Fruit fly (Drosophila melanogaster) whole organism, prepupa: Measurements from ENCODE around the gene nompC.

Source experiments
- Blimp-1 ChIP-seq: fragments of 200-800 bp; sonication (Bioruptor generic); optimal IDR thresholded peaks from 3 replicates; lab custom pipeline; 2017; ENCODE audit warnings: missing biosample characterization, missing genetic modification characterization, mild to moderate bottlenecking, moderate library complexity, missing genetic modification reagents
- CG10631 ChIP-seq: fragments of 200-800 bp; sonication (Bioruptor generic); optimal IDR thresholded peaks from 2 replicates; lab custom pipeline; 2016; ENCODE audit warnings: missing biosample characterization, missing genetic modification characterization
- CG10669 ChIP-seq: fragments of 200-800 bp; sonication (Bioruptor generic); optimal IDR thresholded peaks from 3 replicates; lab custom pipeline; 2018; ENCODE audit warnings: missing biosample characterization, mild to moderate bottlenecking, missing genetic modification characterization, moderate library complexity
- CG11762 ChIP-seq: fragments of 200-800 bp; sonication (Bioruptor generic); optimal IDR thresholded peaks from 3 replicates; lab custom pipeline; 2016; ENCODE audit warnings: missing biosample characterization, missing genetic modification characterization; ENCODE audit not compliant: insufficient read depth
- CG15336 ChIP-seq: fragments of 200-800 bp; sonication (Bioruptor generic); IDR thresholded peaks from 2 replicates; pipeline ENCODE4 v1.3.6; 2022; ENCODE audit warnings: missing biosample characterization, missing genetic modification characterization
- CG1621 ChIP-seq: fragments of 200-800 bp; sonication (Bioruptor generic); optimal IDR thresholded peaks from 3 replicates; lab custom pipeline; 2018; ENCODE audit warnings: missing biosample characterization, mild to moderate bottlenecking, missing genetic modification characterization
- CG3032 ChIP-seq: fragments of 200-800 bp; optimal IDR thresholded peaks from 2 replicates; lab custom pipeline; 2019; ENCODE audit warnings: missing biosample characterization, mild to moderate bottlenecking, missing genetic modification characterization, moderate library complexity
- CG31627 ChIP-seq: fragments of 200-800 bp; sonication (Bioruptor generic); optimal IDR thresholded peaks from 3 replicates; lab custom pipeline; 2016; ENCODE audit warnings: missing biosample characterization, missing genetic modification characterization
- CG32006 ChIP-seq: fragments of 200-800 bp; sonication (Bioruptor generic); optimal IDR thresholded peaks from 3 replicates; lab custom pipeline; 2017; ENCODE audit warnings: missing biosample characterization, mild to moderate bottlenecking, missing genetic modification characterization
- CG34406 ChIP-seq: fragments of 200-800 bp; sonication (Bioruptor generic); optimal IDR thresholded peaks from 3 replicates; lab custom pipeline; 2016; ENCODE audit warnings: missing biosample characterization, missing genetic modification characterization
- CG3919 ChIP-seq: fragments of 200-800 bp; sonication (Bioruptor generic); optimal IDR thresholded peaks from 3 replicates; lab custom pipeline; 2016; ENCODE audit warnings: missing biosample characterization, missing genetic modification characterization
- CG4318 ChIP-seq: fragments of 200-800 bp; sonication (Bioruptor generic); optimal IDR thresholded peaks from 3 replicates; lab custom pipeline; 2017; ENCODE audit warnings: missing biosample characterization, mild to moderate bottlenecking, missing genetic modification characterization
- CG6163 ChIP-seq: fragments of 200-800 bp; sonication (Bioruptor generic); IDR thresholded peaks from 3 replicates; pipeline ENCODE4 v1.3.6; 2022; ENCODE audit warnings: missing biosample characterization, missing genetic modification characterization
- CG6276 ChIP-seq: fragments of 200-800 bp; sonication (Bioruptor generic); optimal IDR thresholded peaks from 2 replicates; lab custom pipeline; 2017; ENCODE audit warnings: missing biosample characterization, mild to moderate bottlenecking, missing genetic modification characterization
- CG6854 ChIP-seq: fragments of 200-800 bp; sonication (Bioruptor generic); optimal IDR thresholded peaks from 2 replicates; lab custom pipeline; 2017; ENCODE audit warnings: missing biosample characterization, mild to moderate bottlenecking, missing genetic modification characterization
- CG7368 ChIP-seq: fragments of 200-800 bp; sonication (Bioruptor generic); optimal IDR thresholded peaks from 3 replicates; lab custom pipeline; 2016; ENCODE audit warnings: missing biosample characterization, missing genetic modification characterization
- CG8119 ChIP-seq: fragments of 200-800 bp; sonication (Bioruptor generic); IDR thresholded peaks from 3 replicates; pipeline ENCODE4 v1.3.6; 2022; ENCODE audit warnings: missing biosample characterization, missing genetic modification characterization
- CG8319 ChIP-seq: fragments of 200-800 bp; sonication (Bioruptor generic); optimal IDR thresholded peaks from 3 replicates; lab custom pipeline; 2016; ENCODE audit warnings: missing biosample characterization, missing genetic modification characterization
- Eip75B ChIP-seq: fragments of 200-800 bp; sonication (Bioruptor generic); optimal IDR thresholded peaks from 3 replicates; lab custom pipeline; 2016; ENCODE audit warnings: missing biosample characterization, missing genetic modification characterization
- Eip78C ChIP-seq: fragments of 200-800 bp; sonication (Bioruptor generic); peaks from one replicate; lab custom pipeline; 2016; ENCODE audit warnings: missing biosample characterization, missing genetic modification characterization
- Eip93F ChIP-seq: fragments of 200-800 bp; sonication (Bioruptor generic); optimal IDR thresholded peaks from 2 replicates; lab custom pipeline; 2016; ENCODE audit warnings: missing biosample characterization, mild to moderate bottlenecking, missing genetic modification characterization
- Ets21C ChIP-seq: fragments of 200-800 bp; sonication (Bioruptor generic); optimal IDR thresholded peaks from 3 replicates; lab custom pipeline; 2016; ENCODE audit warnings: missing biosample characterization, missing genetic modification characterization
- Ets96B ChIP-seq: fragments of 200-800 bp; optimal IDR thresholded peaks from 2 replicates; lab custom pipeline; 2019; ENCODE audit warnings: missing biosample characterization, mild to moderate bottlenecking, missing genetic modification characterization, moderate library complexity
- Gug ChIP-seq: fragments of 200-800 bp; sonication (Bioruptor generic); IDR thresholded peaks from 2 replicates; pipeline ENCODE4 v1.3.6; 2022; ENCODE audit warnings: missing biosample characterization, missing genetic modification characterization
- Hr38 ChIP-seq: sonication (Bioruptor generic); optimal IDR thresholded peaks from 2 replicates; lab custom pipeline; 2016; ENCODE audit warnings: missing biosample characterization, missing genetic modification characterization
- Hr39 ChIP-seq: fragments of 200-800 bp; sonication (Bioruptor generic); optimal IDR thresholded peaks from 2 replicates; lab custom pipeline; 2016; ENCODE audit warnings: missing biosample characterization, missing genetic modification characterization
- Hr4 ChIP-seq: fragments of 200-800 bp; sonication (Bioruptor generic); optimal IDR thresholded peaks from 3 replicates; lab custom pipeline; 2016; ENCODE audit warnings: missing biosample characterization, missing genetic modification characterization
- Met ChIP-seq: fragments of 200-800 bp; sonication (Bioruptor generic); optimal IDR thresholded peaks from 3 replicates; lab custom pipeline; 2016; ENCODE audit warnings: missing biosample characterization, missing genetic modification characterization
- Smox ChIP-seq: fragments of 200-800 bp; sonication (Bioruptor generic); optimal IDR thresholded peaks from 3 replicates; lab custom pipeline; 2016; ENCODE audit warnings: missing biosample characterization, missing genetic modification characterization
- Sox102F ChIP-seq: fragments of 200-800 bp; sonication (Bioruptor generic); optimal IDR thresholded peaks from 2 replicates; lab custom pipeline; 2016; ENCODE audit warnings: missing biosample characterization, mild to moderate bottlenecking, missing genetic modification characterization
- Sox14 ChIP-seq: fragments of 200-800 bp; sonication (Bioruptor generic); optimal IDR thresholded peaks from 3 replicates; lab custom pipeline; 2016; ENCODE audit warnings: missing biosample characterization, missing genetic modification characterization
- Sox15 ChIP-seq: fragments of 200-800 bp; sonication (Bioruptor generic); optimal IDR thresholded peaks from 3 replicates; lab custom pipeline; 2016; ENCODE audit warnings: missing biosample characterization, missing genetic modification characterization
- achi ChIP-seq: fragments of 200-800 bp; sonication (Bioruptor generic); optimal IDR thresholded peaks from 3 replicates; lab custom pipeline; 2016; ENCODE audit warnings: missing biosample characterization, missing genetic modification characterization
- acj6 ChIP-seq: fragments of 200-800 bp; sonication (Bioruptor generic); optimal IDR thresholded peaks from 3 replicates; lab custom pipeline; 2016; ENCODE audit warnings: missing biosample characterization, missing genetic modification characterization
- cyc ChIP-seq: fragments of 200-800 bp; sonication (Bioruptor generic); optimal IDR thresholded peaks from 3 replicates; lab custom pipeline; 2016; ENCODE audit warnings: missing biosample characterization, missing genetic modification characterization
- dac ChIP-seq: fragments of 200-800 bp; sonication (Bioruptor generic); optimal IDR thresholded peaks from 2 replicates; lab custom pipeline; 2017; ENCODE audit warnings: missing biosample characterization, mild to moderate bottlenecking, missing genetic modification characterization
- dsx ChIP-seq: fragments of 200-800 bp; optimal IDR thresholded peaks from 3 replicates; lab custom pipeline; 2019; ENCODE audit warnings: missing biosample characterization, mild to moderate bottlenecking, missing genetic modification characterization, moderate library complexity; ENCODE audit not compliant: poor library complexity, severe bottlenecking
- esn ChIP-seq: fragments of 200-800 bp; sonication (Bioruptor generic); optimal IDR thresholded peaks from 2 replicates; lab custom pipeline; 2016; ENCODE audit warnings: missing biosample characterization, mild to moderate bottlenecking, missing genetic modification characterization, moderate library complexity
- fd59A ChIP-seq: fragments of 200-800 bp; sonication (Bioruptor generic); optimal IDR thresholded peaks from 2 replicates; lab custom pipeline; 2017; ENCODE audit warnings: missing biosample characterization, mild to moderate bottlenecking, missing genetic modification characterization, missing genetic modification reagents
- fd85E ChIP-seq: fragments of 200-800 bp; sonication (Bioruptor generic); optimal IDR thresholded peaks from 3 replicates; lab custom pipeline; 2016; ENCODE audit warnings: missing biosample characterization, missing genetic modification characterization
- fkh ChIP-seq: fragments of 200-800 bp; sonication (Bioruptor generic); optimal IDR thresholded peaks from 3 replicates; lab custom pipeline; 2017; ENCODE audit warnings: missing biosample characterization, mild to moderate bottlenecking, missing genetic modification characterization, moderate library complexity
- net ChIP-seq: fragments of 200-800 bp; sonication (Bioruptor generic); optimal IDR thresholded peaks from 3 replicates; lab custom pipeline; 2016; ENCODE audit warnings: missing biosample characterization, missing genetic modification characterization
- pdm3 ChIP-seq: fragments of 200-800 bp; sonication (Bioruptor generic); optimal IDR thresholded peaks from 3 replicates; lab custom pipeline; 2016; ENCODE audit warnings: missing biosample characterization, missing genetic modification characterization
- salr ChIP-seq, 2 experiments: fragments of 200-800 bp; sonication (Bioruptor generic); optimal IDR thresholded peaks; 3 replicates each; lab custom pipeline; 2016 to 2018; ENCODE audit warnings: missing biosample characterization in 2 of 2, missing genetic modification characterization in 2 of 2, mild to moderate bottlenecking in 1 of 2
- spab ChIP-seq: fragments of 200-800 bp; sonication (Bioruptor generic); optimal IDR thresholded peaks from 2 replicates; lab custom pipeline; 2017; ENCODE audit warnings: missing biosample characterization, mild to moderate bottlenecking, missing genetic modification characterization, missing genetic modification reagents
- svp ChIP-seq: fragments of 200-800 bp; sonication (Bioruptor generic); peaks from one replicate; lab custom pipeline; 2016; ENCODE audit warnings: missing biosample characterization, missing genetic modification characterization
- topi ChIP-seq: fragments of 200-800 bp; sonication (Bioruptor generic); optimal IDR thresholded peaks from 3 replicates; lab custom pipeline; 2016; ENCODE audit warnings: missing biosample characterization, missing genetic modification characterization
- vri ChIP-seq: fragments of 200-800 bp; sonication (Bioruptor generic); optimal IDR thresholded peaks from 3 replicates; lab custom pipeline; 2016; ENCODE audit warnings: missing biosample characterization, mild to moderate bottlenecking, missing genetic modification characterization

nompC gene

dm6 chr2L:5381305-5381973, 35.4 kb downstream of the nompC start:
- TF ChIP-seq cyc (GFP tag; lab: Kevin White, UChicago) (no peak), CG3032 (tag; lab: Kevin White, UChicago) (no peak), Hr38 (GFP tag; lab: Kevin White, UChicago) (no peak), CG11762 (no peak), CG8319 (GFP tag; lab: Kevin White, UChicago) (no peak), CG3919 (GFP tag; lab: Kevin White, UChicago) (no peak), svp (GFP tag; lab: Kevin White, UChicago) (no peak), Sox15 (GFP tag; lab: Kevin White, UChicago) (no peak), dsx (GFP tag; lab: Kevin White, UChicago) (no peak), salr (GFP tag; optimal IDR thresholded peaks at IDR 0.05; lab: Kevin White, UChicago) (no peak), CG34406 (GFP tag; lab: Kevin White, UChicago) (no peak), CG4318 (GFP tag; lab: Kevin White, UChicago) (no peak), fkh (GFP tag; lab: Kevin White, UChicago) (no peak)
- TF ChIP-seq, all 60 proteins: peak for 0

- TF ChIP-seq CG7368 (GFP tag; lab: Kevin White, UChicago) = no peak
- no peak for TF ChIP-seq CG34406 (GFP tag; lab: Kevin White, UChicago)
- no peak for TF ChIP-seq Sox102F
- no peak for TF ChIP-seq CG4318 (GFP tag; lab: Kevin White, UChicago)
- TF ChIP-seq pdm3 (GFP tag; lab: Kevin White, UChicago) = peak; percentile 20
- TF ChIP-seq Ets96B (tag; lab: Kevin White, UChicago) = no peak
- no peak for TF ChIP-seq Hr4 (GFP tag; lab: Kevin White, UChicago)
- TF ChIP-seq CG6163 (GFP tag; lab: Robert Waterston, UW) = peak; percentile 53; the same call in 2 of the 3 replicates
- no peak for TF ChIP-seq spab (GFP tag; lab: Kevin White, UChicago)
- no peak for TF ChIP-seq topi (GFP tag; lab: Kevin White, UChicago)
- TF ChIP-seq Blimp-1 (GFP tag; lab: Kevin White, UChicago) = no peak
- no peak for TF ChIP-seq fd85E
- no peak for TF ChIP-seq CG1621 (tag; lab: Kevin White, UChicago)
- TF ChIP-seq Ets21C (GFP tag; lab: Kevin White, UChicago) = no peak
- no peak for TF ChIP-seq Hr38 (GFP tag; lab: Kevin White, UChicago)
- TF ChIP-seq fkh (GFP tag; lab: Kevin White, UChicago) = no peak
- TF ChIP-seq acj6 (GFP tag; lab: Kevin White, UChicago) = peak; percentile 12
- peak; percentile 11 for TF ChIP-seq CG31627 (GFP tag; lab: Kevin White, UChicago)
- peak; percentile 77 for TF ChIP-seq Eip78C (GFP tag; lab: Kevin White, UChicago)
- no peak for TF ChIP-seq CG6276 (GFP tag; lab: Kevin White, UChicago)
- TF ChIP-seq CG32006 = peak; percentile 33
- TF ChIP-seq svp (GFP tag; lab: Kevin White, UChicago) = peak; percentile 70
- TF ChIP-seq CG8119 (GFP tag; lab: Robert Waterston, UW) = peak; percentile 34; the same call in 1 of the 3 replicates
- TF ChIP-seq fd59A = no peak
- no peak for TF ChIP-seq salr (GFP tag; optimal IDR thresholded peaks at IDR 0.05; lab: Kevin White, UChicago)
- TF ChIP-seq CG11762 = no peak
- peak; percentile 66 for TF ChIP-seq esn
- TF ChIP-seq net = no peak
- TF ChIP-seq Smox (GFP tag; lab: Kevin White, UChicago) = no peak
- peak; percentile 4 for TF ChIP-seq CG10669 (GFP tag; lab: Kevin White, UChicago)
- TF ChIP-seq dac = no peak
- TF ChIP-seq CG6854 (GFP tag; lab: Kevin White, UChicago) = no peak
- TF ChIP-seq CG15336 = no peak
- peak; percentile 37 for TF ChIP-seq achi (GFP tag; lab: Kevin White, UChicago)
- TF ChIP-seq CG10631 (GFP tag; lab: Kevin White, UChicago) = peak; percentile 22
- TF ChIP-seq Gug = no peak
- TF ChIP-seq Eip93F (GFP tag; lab: Kevin White, UChicago) = no peak
- peak; percentile 23 for TF ChIP-seq CG3919 (GFP tag; lab: Kevin White, UChicago)
- peak; percentile 28 for TF ChIP-seq Met (GFP tag; lab: Kevin White, UChicago)
- no peak for TF ChIP-seq Hr39 (GFP tag; lab: Kevin White, UChicago)
- no peak for TF ChIP-seq CG8319 (GFP tag; lab: Kevin White, UChicago)
- no peak for TF ChIP-seq Sox14 (GFP tag; lab: Kevin White, UChicago)
- TF ChIP-seq Eip75B (GFP tag; lab: Kevin White, UChicago) = peak; percentile 20
- TF ChIP-seq vri (GFP tag; lab: Kevin White, UChicago) = peak; percentile 43
- no peak for TF ChIP-seq cyc (GFP tag; lab: Kevin White, UChicago)
Observed at dm6 chr2L:5386261-5386660, 40.3 kb downstream of the nompC start.
